Worm (Caenorhabditis elegans): ENCODE data around the gene hmgs-1.

DNA sequence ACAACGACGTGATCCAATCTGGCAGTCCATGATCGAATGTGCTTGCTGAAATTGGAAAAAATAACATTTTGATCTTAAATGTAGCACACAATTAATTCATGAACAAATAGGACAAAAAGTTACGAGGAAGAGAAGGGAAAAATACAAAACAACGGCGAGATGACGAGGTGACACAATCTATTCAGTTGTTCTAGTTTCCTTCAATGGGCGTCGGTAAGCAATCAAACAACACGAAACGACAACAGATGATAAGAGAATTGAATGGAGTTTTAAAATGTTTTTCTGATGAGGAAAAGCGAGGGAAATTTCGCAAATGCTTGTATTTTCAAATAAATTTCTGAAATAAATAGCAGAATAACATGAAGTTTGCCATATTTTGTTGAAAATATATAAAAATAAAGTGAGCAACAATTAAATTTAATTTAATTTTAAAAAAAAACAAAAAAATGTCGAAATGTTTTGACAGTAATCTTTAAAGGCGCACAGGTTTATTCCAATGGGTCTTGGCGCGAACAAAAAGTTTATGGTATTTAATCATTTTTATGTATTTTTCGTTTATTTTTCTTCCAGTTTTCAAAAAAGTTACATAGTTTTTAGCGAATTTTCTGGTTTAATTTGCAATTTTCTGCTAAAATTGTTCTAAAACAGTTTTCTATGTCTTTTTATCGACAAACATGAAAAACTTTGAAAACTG, 18.2 kb downstream of the hmgs-1 start, which contains the start of gene C14C11.7:
- TF ChIP-seq him-1 (tag; optimal IDR thresholded peaks at IDR 0.05) = no peak
- TF ChIP-seq W03F9.2 (tag; optimal IDR thresholded peaks at IDR 0.05) = no peak
